Fruit fly (Drosophila melanogaster) whole organism: ENCODE data around the gene PEK.

Experiments
- CG8478 ChIP-seq: fragments of >200 bp; optimal IDR thresholded peaks from 2 replicates; lab custom pipeline; 2018; ENCODE audit warnings: inconsistent platforms
- Dll ChIP-seq: fragments of >200 bp; optimal IDR thresholded peaks from 2 replicates; lab custom pipeline; 2017
- EcR ChIP-seq, 2 experiments: fragments of >200 bp; optimal IDR thresholded peaks; 2 replicates each; lab custom pipeline; 2017; ENCODE audit warnings: missing biosample characterization in 2 of 2, missing genetic modification characterization in 2 of 2, missing genetic modification reagents in 2 of 2
- pan ChIP-seq: fragments of >200 bp; optimal IDR thresholded peaks from 2 replicates; lab custom pipeline; 2017
- psq ChIP-seq: fragments of >200 bp; optimal IDR thresholded peaks from 2 replicates; lab custom pipeline; 2017
- usp ChIP-seq: fragments of >200 bp; optimal IDR thresholded peaks from 2 replicates; lab custom pipeline; 2017; ENCODE audit warnings: missing biosample characterization, missing genetic modification characterization, mixed read lengths

The PEK gene

DNA sequence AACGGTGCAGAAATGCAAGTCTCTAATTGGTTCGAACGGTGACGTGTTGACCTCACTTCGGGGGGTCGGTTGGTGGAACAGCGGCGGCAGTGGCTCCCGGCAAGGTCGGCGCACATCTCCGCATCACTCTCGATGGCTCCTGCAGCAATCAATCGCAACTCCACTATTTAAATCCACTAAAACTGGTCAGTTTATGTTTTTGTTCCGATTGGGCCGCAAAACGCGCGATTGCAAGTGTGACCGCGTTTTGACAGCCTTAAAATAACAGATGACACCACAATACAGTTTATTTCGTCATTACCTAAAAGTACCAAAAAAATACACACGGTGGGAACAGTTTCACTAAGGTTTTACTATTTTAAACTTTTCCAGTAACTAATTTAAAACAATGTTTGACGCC is at the start of gene PEK:
TSS of gene PEK (minus strand) at position 273 of the 400 bp plus-strand sequence.
- TF ChIP-seq usp (GFP tag; lab: Kevin White, UChicago) (no peak), EcR (GFP tag; optimal IDR thresholded peaks at IDR 0.05; lab: Kevin White, UChicago) (no peak), CG8478 (lab: Kevin White, UChicago) (no peak), pan (lab: Kevin White, UChicago) (no peak)

DNA sequence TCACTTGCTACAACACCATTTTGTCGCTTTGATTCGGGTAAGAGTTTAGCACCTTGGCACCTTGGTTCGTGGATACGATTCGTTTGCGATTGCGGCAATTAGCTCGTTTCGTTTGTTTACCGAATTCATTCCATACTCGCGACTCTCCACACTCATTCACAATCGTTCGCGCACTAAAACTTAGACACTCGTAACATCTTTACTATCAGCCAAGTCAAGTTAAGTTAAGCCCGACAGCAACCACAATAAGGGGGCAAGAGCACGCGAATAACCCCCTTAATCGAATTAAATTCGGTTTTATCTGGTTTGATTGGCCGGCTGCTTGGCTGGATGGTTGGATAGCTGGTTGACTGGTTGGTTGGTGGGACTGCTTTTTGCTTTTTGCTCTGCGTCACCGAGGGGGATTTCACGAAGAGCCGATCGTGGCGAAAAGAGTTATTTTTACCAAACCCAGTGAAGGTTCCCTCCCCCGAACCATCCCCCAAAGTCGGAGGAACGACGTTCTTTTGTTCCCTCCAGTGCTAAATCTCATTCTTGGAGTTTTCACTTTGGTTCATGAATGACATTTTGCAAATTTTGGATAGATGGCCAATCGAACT is 39.3 kb upstream of the PEK start:
- TF ChIP-seq usp (GFP tag; lab: Kevin White, UChicago) (no peak), psq (lab: Kevin White, UChicago) (no peak), EcR (GFP tag; optimal IDR thresholded peaks at IDR 0.05; lab: Kevin White, UChicago) (no peak), Dll (no peak), pan (lab: Kevin White, UChicago) (no peak), CG8478 (lab: Kevin White, UChicago) (no peak)

DNA sequence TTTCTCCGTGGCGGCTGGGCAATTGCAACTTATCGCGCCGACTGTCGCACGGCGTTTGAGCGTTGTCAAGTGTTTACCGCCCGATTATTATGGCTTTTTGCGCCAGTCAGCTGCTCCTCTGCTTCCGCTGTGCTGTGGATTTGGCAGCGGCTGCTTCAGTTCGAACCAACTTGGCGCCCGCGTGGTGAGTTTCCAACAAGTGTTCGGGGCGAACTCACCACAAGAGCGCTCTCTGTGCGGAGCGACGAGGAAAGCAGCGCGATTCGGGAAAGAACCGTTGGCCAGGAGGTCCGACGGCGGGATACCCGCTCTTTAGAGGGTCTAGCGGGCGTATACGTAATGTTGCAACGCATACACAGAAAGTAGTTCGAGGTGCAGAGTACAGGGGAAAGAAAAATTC is 38.1 kb upstream of the PEK start, which contains the start of gene NKCC:
TSS of gene NKCC (minus strand) at position 57 of the 400 bp plus-strand sequence.
- TF ChIP-seq CG8478 (lab: Kevin White, UChicago), result no peak
- TF ChIP-seq usp (GFP tag; lab: Kevin White, UChicago), result no peak
- no peak for TF ChIP-seq psq (lab: Kevin White, UChicago)
- TF ChIP-seq pan (lab: Kevin White, UChicago), result no peak
- no peak for TF ChIP-seq Dll
- TF ChIP-seq EcR (GFP tag; optimal IDR thresholded peaks at IDR 0.05; lab: Kevin White, UChicago), result no peak

DNA sequence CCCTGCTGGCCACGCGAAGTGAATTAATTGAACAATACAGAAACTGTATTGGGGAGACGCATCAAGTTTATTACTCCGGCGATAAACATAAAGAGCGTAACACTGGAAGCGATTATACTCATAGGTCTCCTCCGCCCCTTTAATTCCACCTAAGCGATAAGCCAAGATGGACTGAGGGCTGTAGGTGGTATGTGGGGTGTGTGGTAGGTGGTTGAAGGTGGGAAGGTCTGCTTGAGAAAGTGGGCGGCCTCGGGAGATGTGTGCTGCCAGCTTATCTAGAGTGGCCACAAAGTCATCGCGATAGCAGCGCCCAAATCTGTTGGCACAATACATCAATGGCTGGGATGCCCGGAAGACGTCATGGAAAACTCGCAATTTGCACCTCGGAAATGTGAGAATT is 33.0 kb upstream of the PEK start:
- TF ChIP-seq EcR (GFP tag; optimal IDR thresholded peaks at IDR 0.05; lab: Kevin White, UChicago) (no peak), psq (lab: Kevin White, UChicago) (no peak), Dll (no peak), usp (GFP tag; lab: Kevin White, UChicago) (no peak)

DNA sequence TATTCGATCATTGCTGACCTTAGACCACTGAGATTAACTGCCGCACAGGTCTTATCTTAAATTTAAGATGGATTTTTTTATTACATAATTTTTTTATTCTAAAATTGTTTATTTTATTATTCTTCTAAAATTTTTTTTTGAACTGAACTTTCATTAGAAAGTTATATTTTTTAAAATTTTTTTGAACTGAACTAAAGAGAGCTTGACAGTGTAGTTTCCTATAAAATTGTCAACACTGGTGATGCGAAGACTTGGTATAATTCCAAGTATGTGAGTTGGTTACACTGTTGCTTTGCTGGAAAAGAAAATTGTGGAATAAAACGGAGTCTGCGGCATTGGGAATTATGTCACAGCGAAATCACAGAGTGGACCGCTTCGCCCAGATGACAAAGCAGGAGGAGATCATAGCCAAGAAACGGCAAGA is 20.8 kb upstream of the PEK start, which contains the start of gene CG31550:
TSS of gene CG31550 (plus strand) at position 249 of the 424 bp plus-strand sequence.
- TF ChIP-seq Dll (no peak), pan (lab: Kevin White, UChicago) (no peak), CG8478 (lab: Kevin White, UChicago) (no peak), EcR (GFP tag; optimal IDR thresholded peaks at IDR 0.05; lab: Kevin White, UChicago) (no peak), psq (lab: Kevin White, UChicago) (no peak), usp (GFP tag; lab: Kevin White, UChicago) (no peak)

DNA sequence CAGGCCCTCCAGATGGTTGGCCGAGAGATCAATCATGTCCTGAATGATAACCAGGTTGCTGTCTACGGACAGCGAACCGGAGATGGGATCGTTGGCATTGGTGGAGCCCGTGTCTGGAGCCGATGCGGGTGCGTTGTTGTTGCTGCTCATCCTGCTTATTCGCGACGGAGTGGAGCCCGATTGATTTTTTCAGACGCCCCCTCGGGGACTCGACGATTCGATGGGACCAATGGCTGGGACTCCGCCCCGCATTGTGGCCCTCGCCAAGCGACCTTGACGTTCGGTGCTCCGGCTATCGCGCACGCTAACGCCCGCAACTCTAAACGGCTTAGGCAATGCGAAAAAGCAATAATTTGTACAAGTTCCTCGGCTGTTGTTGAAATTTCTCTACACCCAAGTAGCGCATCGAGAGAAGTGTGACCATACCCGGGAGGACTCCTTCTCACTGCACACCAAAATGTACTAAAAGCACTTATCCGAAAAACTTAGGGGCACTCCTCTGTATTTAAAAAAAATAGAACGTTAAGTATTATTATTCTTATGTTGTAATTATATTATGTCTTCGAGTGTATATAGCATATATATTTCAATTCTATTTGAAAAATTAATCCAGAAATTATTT is 19.0 kb upstream of the PEK start, which contains the start of gene ksr:
TSS of gene ksr (minus strand) at position 419 of the 622 bp plus-strand sequence.
- TF ChIP-seq usp (GFP tag; lab: Kevin White, UChicago) (no peak), CG8478 (lab: Kevin White, UChicago) (no peak), Dll (no peak), pan (lab: Kevin White, UChicago) (no peak), EcR (GFP tag; optimal IDR thresholded peaks at IDR 0.05; lab: Kevin White, UChicago) (no peak), psq (lab: Kevin White, UChicago) (no peak)

DNA sequence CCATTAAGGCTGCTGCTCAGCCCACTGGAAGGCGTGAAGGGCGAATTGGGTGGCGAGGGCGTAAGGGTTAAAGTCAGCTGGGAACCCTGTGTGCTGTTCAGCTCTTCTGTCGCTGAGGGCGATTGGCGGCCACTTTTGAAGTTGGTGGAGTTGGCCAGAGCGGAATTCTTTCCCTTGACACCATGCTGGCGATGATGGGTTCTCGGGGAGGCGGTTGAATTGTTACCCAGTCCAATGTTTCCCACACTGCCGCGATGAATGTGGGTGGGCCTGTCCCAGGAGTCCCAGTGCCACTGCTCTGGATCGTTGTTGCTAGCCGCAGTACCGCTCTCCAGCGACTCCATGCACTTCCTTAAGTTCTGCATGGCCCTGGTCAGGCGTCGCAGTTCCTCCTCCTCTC is 18.2 kb upstream of the PEK start:
- TF ChIP-seq CG8478 (lab: Kevin White, UChicago) (no peak), usp (GFP tag; lab: Kevin White, UChicago) (no peak), pan (lab: Kevin White, UChicago) (no peak), Dll (no peak), EcR (GFP tag; optimal IDR thresholded peaks at IDR 0.05; lab: Kevin White, UChicago) (no peak)

DNA sequence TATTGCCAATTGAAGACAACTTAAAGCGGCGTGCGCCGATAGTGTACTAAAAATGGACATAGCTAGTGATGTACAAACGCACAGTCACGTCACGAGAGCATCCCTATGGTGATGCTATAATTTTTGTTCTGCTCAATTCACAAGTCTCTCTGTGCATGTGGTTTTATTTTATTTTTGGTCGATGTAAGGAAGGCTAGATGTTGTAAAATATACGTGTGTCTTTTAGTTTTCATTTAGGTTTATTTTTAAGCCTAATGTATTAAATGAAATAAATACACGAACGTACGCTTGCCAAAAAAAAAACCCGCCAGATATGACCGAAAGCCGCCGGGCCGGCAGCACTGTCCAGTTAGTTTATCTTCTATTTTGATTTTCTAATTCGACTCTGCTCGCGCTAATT is 10.0 kb upstream of the PEK start, which contains the start of the genes CG45100, HDAC3 and Hcs:
TSS of gene CG45100 (minus strand) at position 50 of the 400 bp plus-strand sequence.
TSS of gene HDAC3 (minus strand) at position 50 of the 400 bp plus-strand sequence.
TSS of gene Hcs (plus strand) at position 349 of the 400 bp plus-strand sequence.
- TF ChIP-seq pan (lab: Kevin White, UChicago), result no peak
- no peak for TF ChIP-seq CG8478 (lab: Kevin White, UChicago)
- TF ChIP-seq EcR (GFP tag; optimal IDR thresholded peaks at IDR 0.05; lab: Kevin White, UChicago), result no peak
- no peak for TF ChIP-seq Dll
- TF ChIP-seq psq (lab: Kevin White, UChicago), result no peak
- no peak for TF ChIP-seq usp (GFP tag; lab: Kevin White, UChicago)

DNA sequence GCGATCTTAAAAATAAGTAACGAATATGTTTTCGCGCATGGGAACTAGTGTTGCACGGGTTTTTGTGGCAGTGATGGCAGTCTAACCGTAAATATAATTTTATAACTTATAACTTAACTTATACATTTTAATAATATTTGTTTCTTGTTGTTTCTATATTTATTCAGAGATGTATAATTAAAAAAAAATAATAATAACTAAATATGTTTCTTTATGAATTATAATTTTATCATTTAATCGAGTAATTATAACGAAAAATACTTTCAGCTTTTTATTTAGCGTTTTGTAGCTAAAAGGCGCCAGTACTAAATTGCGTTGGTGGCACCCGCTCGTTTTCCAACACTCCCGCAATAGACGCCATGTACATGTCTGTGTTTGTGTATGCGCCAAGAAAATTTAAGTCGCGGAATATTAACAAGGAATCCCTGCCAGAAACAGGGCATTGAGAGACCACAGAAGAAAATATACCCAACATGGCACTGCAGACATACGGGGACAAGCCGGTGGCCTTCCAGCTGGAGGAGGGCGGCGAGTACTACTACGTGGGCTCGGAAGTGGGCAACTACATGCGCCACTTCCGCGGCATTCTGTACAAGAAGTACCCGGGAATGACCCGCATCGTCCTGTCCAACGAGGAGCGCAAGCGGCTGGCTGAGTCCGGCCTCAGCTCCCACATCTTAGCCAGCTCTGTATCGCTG is 6.2 kb upstream of the PEK start, which contains the start of the genes mRpL44 and Snr1:
TSS of gene mRpL44 (minus strand) at position 51 of the 698 bp plus-strand sequence.
TSS of gene Snr1 (plus strand) at position 341 of the 698 bp plus-strand sequence.
- TF ChIP-seq Dll, result no peak
- no peak for TF ChIP-seq psq (lab: Kevin White, UChicago)
- TF ChIP-seq usp (GFP tag; lab: Kevin White, UChicago), result no peak
- no peak for TF ChIP-seq CG8478 (lab: Kevin White, UChicago)
- no peak for TF ChIP-seq EcR (GFP tag; optimal IDR thresholded peaks at IDR 0.05; lab: Kevin White, UChicago)
- no peak for TF ChIP-seq pan (lab: Kevin White, UChicago)

DNA sequence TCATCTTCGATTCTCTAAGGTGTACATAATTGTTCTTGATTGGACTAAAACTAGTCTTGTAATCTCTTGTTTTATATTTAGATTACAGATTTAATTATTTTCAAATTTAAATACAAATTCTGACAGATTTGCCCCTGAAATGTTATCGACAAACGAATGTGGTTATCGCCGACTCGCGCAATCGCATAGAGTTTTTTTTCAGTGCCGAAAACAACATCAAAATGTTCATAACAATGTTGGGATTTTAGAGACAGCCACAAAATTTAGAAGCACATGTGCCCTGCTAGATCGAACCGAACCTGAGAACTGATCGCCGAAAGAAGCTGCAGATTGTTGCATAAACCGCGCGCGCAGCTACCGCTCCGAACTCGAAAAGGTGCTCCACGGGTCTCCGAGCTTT is 3.1 kb upstream of the PEK start, which contains the start of gene POLDIP2:
TSS of gene POLDIP2 (plus strand) at position 160 of the 400 bp plus-strand sequence.
- TF ChIP-seq CG8478 (lab: Kevin White, UChicago) (no peak), EcR (GFP tag; optimal IDR thresholded peaks at IDR 0.05; lab: Kevin White, UChicago) (no peak), usp (GFP tag; lab: Kevin White, UChicago) (no peak), pan (lab: Kevin White, UChicago) (no peak), Dll (no peak), psq (lab: Kevin White, UChicago) (no peak)

DNA sequence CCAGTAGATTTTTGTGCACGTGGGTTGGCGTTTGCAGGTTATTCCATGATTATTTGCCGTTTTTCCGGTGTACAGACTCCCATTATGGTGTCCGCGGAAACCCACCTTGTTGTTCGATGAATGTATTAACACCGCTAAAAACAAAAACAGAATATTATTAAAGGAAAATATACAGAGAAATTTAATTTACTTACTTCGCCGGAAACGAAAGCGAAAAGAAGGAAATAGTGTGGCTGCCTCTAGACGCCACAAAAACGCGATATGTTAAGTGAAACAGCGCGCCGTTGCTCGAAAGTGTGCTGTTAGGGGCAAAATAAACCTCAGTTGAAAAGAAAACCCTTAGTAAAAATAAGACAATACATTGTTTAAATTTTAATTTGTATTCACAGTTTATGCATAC is 2.3 kb upstream of the PEK start, which contains the start of gene RpL35A:
TSS of gene RpL35A (minus strand) at position 227 of the 400 bp plus-strand sequence.
- TF ChIP-seq pan (lab: Kevin White, UChicago), result no peak
- no peak for TF ChIP-seq EcR (GFP tag; optimal IDR thresholded peaks at IDR 0.05; lab: Kevin White, UChicago)
- no peak for TF ChIP-seq Dll
- TF ChIP-seq CG8478 (lab: Kevin White, UChicago), result no peak
- TF ChIP-seq psq (lab: Kevin White, UChicago), result no peak
- TF ChIP-seq usp (GFP tag; lab: Kevin White, UChicago), result no peak
